Fruit fly (Drosophila melanogaster): ENCODE results near the gene CG4115.

CG4115 gene

DNA sequence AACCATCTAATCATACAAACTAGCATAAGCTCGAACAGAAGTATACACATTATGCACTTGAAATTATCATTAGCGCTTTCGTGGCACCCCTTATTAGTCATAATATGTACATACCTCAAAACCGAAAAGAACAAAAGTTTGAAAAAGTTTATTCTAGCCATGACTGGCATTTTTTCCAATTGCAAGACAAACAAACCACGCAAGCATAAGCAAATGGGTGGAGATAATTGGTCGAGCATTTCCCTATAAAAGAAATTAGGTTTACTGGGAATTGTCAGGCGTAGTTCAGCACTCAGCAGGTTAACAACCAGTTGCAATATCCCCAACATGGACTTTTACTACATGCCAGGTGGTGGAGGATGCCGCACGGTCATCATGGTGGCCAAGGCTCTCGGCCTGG lies 11.9 kb downstream of the CG4115 start, which contains the start of gene GstD2:
TSS of gene GstD2 (plus strand) at position 301 of the 400 bp plus-strand sequence.
- no peak for TF ChIP-seq CG8478 (optimal IDR thresholded peaks at IDR 0.05)
- TF ChIP-seq EcR (GFP tag; optimal IDR thresholded peaks at IDR 0.05): no peak
- TF ChIP-seq pan (optimal IDR thresholded peaks at IDR 0.05): no peak
- TF ChIP-seq Dll (optimal IDR thresholded peaks at IDR 0.05): no peak
- TF ChIP-seq usp (GFP tag; optimal IDR thresholded peaks at IDR 0.05): no peak
- TF ChIP-seq psq (optimal IDR thresholded peaks at IDR 0.05): no peak

DNA sequence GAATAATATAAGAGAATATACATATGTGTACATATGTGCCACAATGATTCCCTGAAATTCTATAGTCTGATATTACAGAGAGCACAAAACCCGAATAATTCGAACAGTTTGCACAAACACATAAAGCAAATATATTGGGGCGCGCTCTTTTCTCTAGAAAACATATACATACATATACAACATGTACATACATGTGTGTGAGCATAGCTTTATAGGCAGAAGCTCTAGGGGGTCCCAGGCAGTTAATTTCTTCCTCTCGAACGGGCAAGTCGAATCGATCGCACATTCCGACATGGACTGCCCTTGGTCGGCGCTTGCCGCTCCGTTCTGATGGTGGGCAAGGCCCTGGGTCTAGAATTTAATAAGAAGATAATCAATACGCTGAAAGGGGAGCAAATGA lies 13.0 kb downstream of the CG4115 start, which contains the start of gene GstD3:
TSS of gene GstD3 (plus strand) at position 269 of the 400 bp plus-strand sequence.
- TF ChIP-seq psq (optimal IDR thresholded peaks at IDR 0.05) (no peak), usp (GFP tag; optimal IDR thresholded peaks at IDR 0.05) (no peak)

- TF ChIP-seq psq (optimal IDR thresholded peaks at IDR 0.05) (no peak), pan (optimal IDR thresholded peaks at IDR 0.05) (no peak), Dll (optimal IDR thresholded peaks at IDR 0.05) (no peak), CG8478 (optimal IDR thresholded peaks at IDR 0.05) (no peak), usp (GFP tag; optimal IDR thresholded peaks at IDR 0.05) (no peak), EcR (GFP tag; optimal IDR thresholded peaks at IDR 0.05) (no peak)
These were observed 14.0 kb downstream of the CG4115 start, which contains the start of gene GstD4 for dm6 chr3R:12373800-12374199. Gene GstD4, plus strand, starts transcription at chr3R:12374100.

dm6 chr3R:12375258-12375783 lies 15.5 kb downstream of the CG4115 start, which contains the start of gene GstD5:
Gene GstD5, plus strand, starts transcription at chr3R:12375733.
- TF ChIP-seq EcR (GFP tag; optimal IDR thresholded peaks at IDR 0.05) (no peak), CG8478 (optimal IDR thresholded peaks at IDR 0.05) (no peak), psq (optimal IDR thresholded peaks at IDR 0.05) (no peak), pan (optimal IDR thresholded peaks at IDR 0.05) (no peak)

dm6 chr3R:12376828-12377227 lies 17.0 kb downstream of the CG4115 start, which contains the start of gene GstD6:
Gene GstD6, plus strand, starts transcription at chr3R:12377128.
- no peak for TF ChIP-seq EcR (GFP tag; optimal IDR thresholded peaks at IDR 0.05)
- no peak for TF ChIP-seq CG8478 (optimal IDR thresholded peaks at IDR 0.05)
- no peak for TF ChIP-seq pan (optimal IDR thresholded peaks at IDR 0.05)
- no peak for TF ChIP-seq Dll (optimal IDR thresholded peaks at IDR 0.05)
- TF ChIP-seq psq (optimal IDR thresholded peaks at IDR 0.05): no peak
- no peak for TF ChIP-seq usp (GFP tag; optimal IDR thresholded peaks at IDR 0.05)

DNA sequence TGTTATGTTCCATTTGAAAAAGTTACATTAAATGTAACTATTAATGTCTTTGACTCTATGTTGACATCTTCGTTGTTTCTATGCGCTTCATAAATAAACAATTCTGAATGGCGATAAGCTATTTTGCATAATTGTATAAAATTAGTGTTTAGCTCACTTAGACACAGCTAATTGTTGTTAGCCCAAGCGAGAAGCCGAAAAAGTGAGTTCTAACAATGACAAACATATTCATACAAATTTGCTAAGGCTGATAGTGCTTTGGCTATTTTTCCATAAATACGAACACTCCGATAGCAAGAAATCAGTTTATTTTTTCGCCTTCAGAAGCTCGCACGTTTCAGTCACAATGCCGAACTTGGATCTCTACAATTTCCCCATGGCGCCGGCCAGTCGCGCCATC lies 18.4 kb downstream of the CG4115 start, which contains the start of gene GstD7:
TSS of gene GstD7 (plus strand) at position 301 of the 400 bp plus-strand sequence.
- TF ChIP-seq usp (GFP tag; optimal IDR thresholded peaks at IDR 0.05) (no peak), pan (optimal IDR thresholded peaks at IDR 0.05) (no peak), Dll (optimal IDR thresholded peaks at IDR 0.05) (no peak), psq (optimal IDR thresholded peaks at IDR 0.05) (no peak), EcR (GFP tag; optimal IDR thresholded peaks at IDR 0.05) (no peak), CG8478 (optimal IDR thresholded peaks at IDR 0.05) (no peak)

DNA sequence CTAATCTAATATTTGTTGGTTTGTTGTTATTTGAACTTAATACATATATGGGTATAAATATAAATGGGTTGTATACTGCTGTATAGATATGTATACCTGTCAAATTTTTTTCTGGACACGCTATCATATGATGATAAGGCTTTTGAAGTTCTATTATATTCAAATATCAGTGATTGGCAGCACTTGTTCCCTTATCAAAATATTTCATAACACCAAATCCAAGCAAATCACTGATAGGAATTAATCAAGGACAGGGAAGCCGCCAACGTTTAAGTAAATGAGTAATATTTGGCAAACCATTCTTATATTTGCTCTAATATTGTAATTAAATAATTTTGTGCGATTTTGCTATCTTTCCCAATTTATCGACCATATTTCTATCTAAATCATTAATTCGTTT lies 19.4 kb downstream of the CG4115 start:
- TF ChIP-seq CG8478 (optimal IDR thresholded peaks at IDR 0.05) (no peak), usp (GFP tag; optimal IDR thresholded peaks at IDR 0.05) (no peak), Dll (optimal IDR thresholded peaks at IDR 0.05) (no peak), EcR (GFP tag; optimal IDR thresholded peaks at IDR 0.05) (no peak), pan (optimal IDR thresholded peaks at IDR 0.05) (no peak), psq (optimal IDR thresholded peaks at IDR 0.05) (no peak)

- TF ChIP-seq CG8478 (optimal IDR thresholded peaks at IDR 0.05) (no peak), EcR (GFP tag; optimal IDR thresholded peaks at IDR 0.05) (no peak), psq (optimal IDR thresholded peaks at IDR 0.05) (no peak), Dll (optimal IDR thresholded peaks at IDR 0.05) (no peak), pan (optimal IDR thresholded peaks at IDR 0.05) (no peak), usp (GFP tag; optimal IDR thresholded peaks at IDR 0.05) (no peak)
These were observed 19.9 kb downstream of the CG4115 start, which contains the start of gene GstD8 for dm6 chr3R:12379708-12380107. Gene GstD8, plus strand, starts transcription at chr3R:12380008.

dm6 chr3R:12381130-12381700 lies 21.4 kb downstream of the CG4115 start:
- TF ChIP-seq Dll (optimal IDR thresholded peaks at IDR 0.05) (no peak), EcR (GFP tag; optimal IDR thresholded peaks at IDR 0.05) (peak in 1 of 2 experiments; percentile 95)

DNA sequence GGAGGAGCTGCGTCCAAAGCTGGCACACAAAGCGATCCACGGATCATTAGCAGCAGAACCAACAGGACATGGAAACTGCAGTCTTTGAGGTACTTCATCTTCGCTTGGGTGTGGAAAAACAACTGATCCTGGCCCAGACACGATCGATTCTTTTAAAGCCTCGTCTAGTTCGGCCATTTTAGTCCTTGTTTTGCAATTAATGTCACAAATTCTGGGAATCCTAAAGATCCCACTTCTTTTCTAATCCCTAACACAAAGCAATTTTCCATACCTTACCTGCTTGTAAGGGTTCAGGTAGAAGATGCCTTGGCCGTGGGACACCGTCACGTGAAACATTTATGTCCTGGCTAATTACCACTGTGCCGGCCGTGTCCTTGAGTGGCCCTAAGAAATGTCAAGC lies 22.8 kb downstream of the CG4115 start, which contains the start of gene CG10035:
TSS of gene CG10035 (minus strand) at position 129 of the 400 bp plus-strand sequence.
- TF ChIP-seq EcR (GFP tag; optimal IDR thresholded peaks at IDR 0.05) (no peak), pan (optimal IDR thresholded peaks at IDR 0.05) (no peak), Dll (optimal IDR thresholded peaks at IDR 0.05) (no peak), usp (GFP tag; optimal IDR thresholded peaks at IDR 0.05) (no peak), psq (optimal IDR thresholded peaks at IDR 0.05) (no peak), CG8478 (optimal IDR thresholded peaks at IDR 0.05) (no peak)

DNA sequence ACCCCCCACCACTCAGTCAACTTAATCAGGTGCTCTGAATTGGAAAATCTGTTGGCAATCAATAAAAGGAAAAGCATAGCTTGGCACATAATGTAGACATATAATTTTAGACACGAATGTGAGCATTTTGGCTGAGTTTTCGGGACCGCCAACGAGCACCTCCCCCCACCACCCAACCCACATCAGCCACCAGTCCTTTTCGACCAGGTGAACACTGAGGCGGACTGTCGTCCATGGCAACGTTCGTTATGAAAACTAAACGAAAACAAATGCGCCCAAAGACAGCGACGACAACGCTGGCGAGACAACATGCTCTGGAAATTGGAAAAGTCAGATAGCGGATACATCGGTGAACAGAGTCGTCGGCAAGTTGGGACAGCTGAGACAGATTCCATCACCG lies 23.2 kb downstream of the CG4115 start, which contains the start of gene GstD11:
TSS of gene GstD11 (plus strand) at position 301 of the 400 bp plus-strand sequence.
- TF ChIP-seq EcR (GFP tag; optimal IDR thresholded peaks at IDR 0.05): no peak

dm6 chr3R:12383784-12384183 lies 24.0 kb downstream of the CG4115 start:
- TF ChIP-seq pan (optimal IDR thresholded peaks at IDR 0.05) (no peak), Dll (optimal IDR thresholded peaks at IDR 0.05) (no peak)

- no peak for TF ChIP-seq pan (optimal IDR thresholded peaks at IDR 0.05)
- TF ChIP-seq psq (optimal IDR thresholded peaks at IDR 0.05): no peak
- no peak for TF ChIP-seq usp (GFP tag; optimal IDR thresholded peaks at IDR 0.05)
- TF ChIP-seq CG8478 (optimal IDR thresholded peaks at IDR 0.05): no peak
- TF ChIP-seq Dll (optimal IDR thresholded peaks at IDR 0.05): no peak
- no peak for TF ChIP-seq EcR (GFP tag; optimal IDR thresholded peaks at IDR 0.05)
These were observed 24.5 kb downstream of the CG4115 start for dm6 chr3R:12384274-12384673.
